Fruit fly (Drosophila melanogaster) whole organism, embryonic: Measurements from ENCODE around the gene hang.

Experiments
- Atf3 ChIP-seq: fragments of 200-800 bp; sonication (Bioruptor generic); optimal IDR thresholded peaks from 3 replicates; lab custom pipeline; 2016; ENCODE audit warnings: missing biosample characterization, missing genetic modification characterization
- Bdp1 ChIP-seq: fragments of 200-800 bp; sonication (Bioruptor generic); optimal IDR thresholded peaks from 3 replicates; lab custom pipeline; 2016; ENCODE audit warnings: missing biosample characterization, missing genetic modification characterization
- CG12236 ChIP-seq: fragments of 200-800 bp; sonication (Bioruptor generic); optimal IDR thresholded peaks from 2 replicates; lab custom pipeline; 2016; ENCODE audit warnings: missing biosample characterization, missing genetic modification characterization
- CG13287 ChIP-seq: fragments of 200-800 bp; sonication (Bioruptor generic); IDR thresholded peaks from 2 replicates; pipeline ENCODE4 v1.3.6; 2022; ENCODE audit warnings: missing biosample characterization, missing genetic modification characterization; ENCODE audit not compliant: partially characterized antibody
- CG13424 ChIP-seq: fragments of 200-800 bp; sonication (Bioruptor generic); optimal IDR thresholded peaks from 2 replicates; lab custom pipeline; 2019; ENCODE audit warnings: missing biosample characterization, mild to moderate bottlenecking, missing genetic modification characterization, moderate library complexity
- CG14014 ChIP-seq: fragments of 200-800 bp; sonication (Bioruptor generic); IDR thresholded peaks from 2 replicates; pipeline ENCODE4 v1.3.6; 2022; ENCODE audit warnings: missing biosample characterization, missing genetic modification characterization
- CG14860 ChIP-seq: fragments of 200-800 bp; sonication (Bioruptor generic); IDR thresholded peaks from 3 replicates; pipeline ENCODE4 v1.3.6; 2022; ENCODE audit warnings: missing biosample characterization, missing genetic modification characterization; ENCODE audit not compliant: partially characterized antibody
- CG15479 ChIP-seq: fragments of 200-800 bp; sonication (Bioruptor generic); optimal IDR thresholded peaks from 3 replicates; lab custom pipeline; 2019; ENCODE audit warnings: missing biosample characterization, mild to moderate bottlenecking, missing genetic modification characterization, moderate library complexity
- CG18764 ChIP-seq: fragments of 200-800 bp; sonication (Bioruptor generic); optimal IDR thresholded peaks from 3 replicates; lab custom pipeline; 2016; ENCODE audit warnings: missing biosample characterization, missing genetic modification characterization
- CG2116 ChIP-seq: fragments of 200-800 bp; sonication (Bioruptor generic); optimal IDR thresholded peaks from 3 replicates; lab custom pipeline; 2018; ENCODE audit warnings: missing biosample characterization, mild to moderate bottlenecking, missing genetic modification characterization
- CG2120 ChIP-seq: fragments of 200-800 bp; sonication (Bioruptor generic); optimal IDR thresholded peaks from 3 replicates; lab custom pipeline; 2016; ENCODE audit warnings: missing biosample characterization, missing genetic modification characterization
- CG30020 ChIP-seq: fragments of 200-800 bp; optimal IDR thresholded peaks from 2 replicates; lab custom pipeline; 2019; ENCODE audit warnings: missing biosample characterization, mild to moderate bottlenecking, missing genetic modification characterization, moderate library complexity
- CG34224 ChIP-seq: fragments of 200-800 bp; sonication (Bioruptor generic); IDR thresholded peaks from 3 replicates; pipeline ENCODE4 v1.3.6; 2022; ENCODE audit warnings: missing biosample characterization, missing genetic modification characterization; ENCODE audit not compliant: partially characterized antibody
- CG34376 ChIP-seq: fragments of 200-800 bp; sonication (Bioruptor generic); optimal IDR thresholded peaks from 2 replicates; lab custom pipeline; 2018; ENCODE audit warnings: missing biosample characterization, mild to moderate bottlenecking, missing genetic modification characterization
- CG5180 ChIP-seq: fragments of 200-800 bp; sonication (Bioruptor generic); optimal IDR thresholded peaks from 3 replicates; lab custom pipeline; 2017; ENCODE audit warnings: missing biosample characterization, missing genetic modification characterization, mild to moderate bottlenecking, moderate library complexity, missing genetic modification reagents
- CG5953 ChIP-seq: fragments of 200-800 bp; sonication (Bioruptor generic); IDR thresholded peaks from 2 replicates; pipeline ENCODE4 v1.3.6; 2022; ENCODE audit warnings: missing biosample characterization, missing genetic modification characterization
- CG6689 ChIP-seq: fragments of 200-800 bp; sonication (Bioruptor generic); IDR thresholded peaks from 2 replicates; pipeline ENCODE4 v1.3.6; 2022; ENCODE audit warnings: missing biosample characterization, missing genetic modification characterization
- CG7271 ChIP-seq: fragments of 200-800 bp; sonication (Bioruptor generic); optimal IDR thresholded peaks from 2 replicates; lab custom pipeline; 2018; ENCODE audit warnings: missing biosample characterization, mild to moderate bottlenecking, missing genetic modification characterization, moderate library complexity
- CoRest ChIP-seq: fragments of 200-800 bp; sonication (Bioruptor generic); optimal IDR thresholded peaks from 3 replicates; lab custom pipeline; 2018; ENCODE audit warnings: missing biosample characterization, mild to moderate bottlenecking, missing genetic modification characterization, moderate library complexity
- Dll ChIP-seq: fragments of 200-800 bp; sonication (Bioruptor generic); IDR thresholded peaks from 4 replicates; pipeline ENCODE4 v1.3.6; 2022; ENCODE audit warnings: missing biosample characterization, missing genetic modification characterization; ENCODE audit not compliant: partially characterized antibody
- Dref ChIP-seq: fragments of 200-800 bp; sonication (Bioruptor generic); IDR thresholded peaks from 2 replicates; pipeline ENCODE4 v1.3.6; 2022; ENCODE audit warnings: missing biosample characterization, missing genetic modification characterization
- Elba2 ChIP-seq: fragments of 200-800 bp; sonication (Bioruptor generic); optimal IDR thresholded peaks from 3 replicates; lab custom pipeline; 2016; ENCODE audit warnings: missing biosample characterization, missing genetic modification characterization
- HLH4C ChIP-seq: fragments of 200-800 bp; sonication (Bioruptor generic); IDR thresholded peaks from 3 replicates; pipeline ENCODE4 v1.3.6; 2022; ENCODE audit warnings: missing biosample characterization, missing genetic modification characterization; ENCODE audit not compliant: partially characterized antibody
- HLHmδ ChIP-seq: fragments of 200-800 bp; sonication (Bioruptor generic); optimal IDR thresholded peaks from 2 replicates; lab custom pipeline; 2018; ENCODE audit warnings: missing biosample characterization, mild to moderate bottlenecking, missing genetic modification characterization, moderate library complexity
- HmgZ ChIP-seq: fragments of 200-800 bp; sonication (Bioruptor generic); optimal IDR thresholded peaks from 2 replicates; lab custom pipeline; 2018; ENCODE audit warnings: missing biosample characterization, mild to moderate bottlenecking, missing genetic modification characterization
- Hr39 ChIP-seq: fragments of >200 bp; optimal IDR thresholded peaks from 2 replicates; lab custom pipeline; 2017
- Hsf ChIP-seq: fragments of 200-800 bp; sonication (Bioruptor generic); optimal IDR thresholded peaks from 3 replicates; lab custom pipeline; 2016; ENCODE audit warnings: missing biosample characterization, missing genetic modification characterization
- Kr ChIP-seq: fragments of 200-800 bp; sonication (Bioruptor generic); optimal IDR thresholded peaks from 2 replicates; lab custom pipeline; 2017; ENCODE audit warnings: missing biosample characterization, mild to moderate bottlenecking, missing genetic modification characterization
- Myb ChIP-seq: fragments of 200-800 bp; sonication (Bioruptor generic); optimal IDR thresholded peaks from 2 replicates; lab custom pipeline; 2016; ENCODE audit warnings: missing biosample characterization, missing genetic modification characterization
- Rfx ChIP-seq: fragments of 200-800 bp; sonication (Bioruptor generic); IDR thresholded peaks from 2 replicates; pipeline ENCODE4 v1.3.6; 2022; ENCODE audit warnings: missing biosample characterization, missing genetic modification characterization
- aop ChIP-seq: fragments of 200-800 bp; sonication (Bioruptor generic); IDR thresholded peaks from 2 replicates; pipeline ENCODE4 v1.3.6; 2022; ENCODE audit warnings: missing biosample characterization, missing genetic modification characterization
- ase ChIP-seq: fragments of 200-800 bp; sonication (Bioruptor generic); IDR thresholded peaks from 3 replicates; pipeline ENCODE4 v1.3.6; 2022; ENCODE audit warnings: missing biosample characterization, missing genetic modification characterization
- bbx ChIP-seq: fragments of 200-800 bp; sonication (Bioruptor generic); IDR thresholded peaks from 2 replicates; pipeline ENCODE4 v1.3.6; 2022; ENCODE audit warnings: missing biosample characterization, missing genetic modification characterization; ENCODE audit not compliant: partially characterized antibody
- cg ChIP-seq: fragments of 200-800 bp; sonication (Bioruptor generic); optimal IDR thresholded peaks from 3 replicates; lab custom pipeline; 2019; ENCODE audit warnings: missing biosample characterization, mild to moderate bottlenecking, missing genetic modification characterization, moderate library complexity
- chinmo ChIP-seq: fragments of 200-800 bp; sonication (Bioruptor generic); IDR thresholded peaks from 4 replicates; pipeline ENCODE4 v1.3.6; 2022; ENCODE audit warnings: missing biosample characterization, missing genetic modification characterization; ENCODE audit not compliant: partially characterized antibody
- croc ChIP-seq: fragments of 200-800 bp; sonication (Bioruptor generic); conservative IDR thresholded peaks from 3 replicates; pipeline ENCODE4 v1.3.6; 2022; ENCODE audit warnings: missing biosample characterization, missing genetic modification characterization
- crol ChIP-seq: fragments of 200-800 bp; sonication (Bioruptor generic); IDR thresholded peaks from 2 replicates; pipeline ENCODE4 v1.3.6; 2022; ENCODE audit warnings: missing biosample characterization, missing genetic modification characterization
- dan ChIP-seq: fragments of 200-800 bp; sonication (Bioruptor generic); IDR thresholded peaks from 2 replicates; pipeline ENCODE4 v1.3.6; 2022; ENCODE audit warnings: missing biosample characterization, missing genetic modification characterization
- dimm ChIP-seq: fragments of 200-800 bp; sonication (Bioruptor generic); IDR thresholded peaks from 2 replicates; pipeline ENCODE4 v1.3.6; 2022; ENCODE audit warnings: missing biosample characterization, missing genetic modification characterization
- eve ChIP-seq, 2 experiments: fragments of >200 bp; optimal IDR thresholded peaks; 2 replicates each; lab custom pipeline; 2017; ENCODE audit warnings: missing biosample characterization in 2 of 2, missing genetic modification characterization in 2 of 2
- ewg ChIP-seq: fragments of 200-800 bp; sonication (Bioruptor generic); optimal IDR thresholded peaks from 3 replicates; lab custom pipeline; 2017; ENCODE audit warnings: mild to moderate bottlenecking, missing biosample characterization, missing genetic modification reagents, missing genetic modification characterization
- gcm ChIP-seq: fragments of 200-800 bp; sonication (Bioruptor generic); optimal IDR thresholded peaks from 2 replicates; lab custom pipeline; 2019; ENCODE audit warnings: missing biosample characterization, mild to moderate bottlenecking, missing genetic modification characterization, moderate library complexity
- inv ChIP-seq: fragments of 200-800 bp; sonication (Bioruptor generic); IDR thresholded peaks from 2 replicates; pipeline ENCODE4 v1.3.6; 2022; ENCODE audit warnings: missing biosample characterization, missing genetic modification characterization; ENCODE audit not compliant: partially characterized antibody
- jing ChIP-seq: fragments of 200-800 bp; sonication (Bioruptor generic); optimal IDR thresholded peaks from 2 replicates; lab custom pipeline; 2018; ENCODE audit warnings: missing biosample characterization, mild to moderate bottlenecking, missing genetic modification characterization
- nerfin-1 ChIP-seq: fragments of 200-800 bp; sonication (Bioruptor generic); optimal IDR thresholded peaks from 3 replicates; lab custom pipeline; 2019; ENCODE audit warnings: missing biosample characterization, mild to moderate bottlenecking, missing genetic modification characterization, moderate library complexity
- pan ChIP-seq, 4 experiments: fragments of >200 bp in 3 of 4; fragments of 200-800 bp in 1 of 4; sonication (Bioruptor generic) in 1 of 4; optimal IDR thresholded peaks in 3 of 4; IDR thresholded peaks in 1 of 4; 2 replicates each; pipeline versions ENCODE4 v1.3.6 to Lab custom; 2017 to 2022; ENCODE audit warnings: missing biosample characterization in 2 of 4, missing genetic modification characterization in 2 of 4, mixed read lengths in 1 of 4
- sens ChIP-seq: fragments of 200-800 bp; sonication (Bioruptor generic); peaks from one replicate; lab custom pipeline; 2016; ENCODE audit warnings: missing biosample characterization, missing genetic modification characterization
- sna ChIP-seq: fragments of 200-800 bp; sonication (Bioruptor generic); IDR thresholded peaks from 2 replicates; pipeline ENCODE4 v1.3.6; 2022; ENCODE audit warnings: missing biosample characterization, missing genetic modification characterization; ENCODE audit not compliant: partially characterized antibody

Gene hang

DNA sequence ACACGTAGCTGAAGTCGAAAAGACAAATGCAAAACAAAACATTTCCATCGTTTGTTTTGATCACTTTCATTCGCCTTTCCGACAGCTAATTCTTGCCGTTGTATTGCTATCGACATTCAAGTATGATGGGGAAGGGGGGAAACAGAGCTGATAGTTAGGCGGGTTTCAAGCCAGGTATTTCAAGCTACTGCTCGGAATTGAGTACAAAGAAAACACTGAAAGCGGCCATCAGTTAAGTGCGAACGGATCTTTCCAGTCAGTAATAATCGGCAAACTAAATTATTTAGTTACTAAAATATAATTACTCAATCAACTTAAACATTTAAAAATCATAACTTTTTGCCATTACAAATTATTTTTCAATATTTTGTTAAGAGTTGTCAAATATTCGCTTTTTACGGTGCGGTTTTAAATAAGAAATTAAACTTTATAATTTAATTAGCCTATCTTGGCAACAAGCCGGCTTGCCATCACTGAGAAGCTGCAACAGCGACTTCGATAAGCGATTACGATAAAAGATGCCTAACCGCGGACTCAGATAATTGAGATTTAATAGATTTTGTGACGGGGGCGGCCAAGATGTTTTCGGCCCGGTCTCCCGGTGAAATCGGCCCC, 5.3 kb downstream of the hang start (continued):
- TF ChIP-seq Atf3 (GFP tag; lab: Kevin White, UChicago): no peak
- TF ChIP-seq sens (GFP tag; lab: Kevin White, UChicago): peak; percentile 45
- 0 out of 2 replicates have a peak, but pooled peaks have one; percentile 9 for TF ChIP-seq Rfx (GFP tag; lab: Robert Waterston, UW)
- TF ChIP-seq CG13424 (tag; lab: Kevin White, UChicago): peak; percentile 20
- TF ChIP-seq CG13287 (GFP tag; lab: Robert Waterston, UW): no peak
- peak; percentile 8 for TF ChIP-seq CG2120 (GFP tag; lab: Kevin White, UChicago)
- peak; percentile 25 for TF ChIP-seq CG2116 (GFP tag; lab: Kevin White, UChicago)

DNA sequence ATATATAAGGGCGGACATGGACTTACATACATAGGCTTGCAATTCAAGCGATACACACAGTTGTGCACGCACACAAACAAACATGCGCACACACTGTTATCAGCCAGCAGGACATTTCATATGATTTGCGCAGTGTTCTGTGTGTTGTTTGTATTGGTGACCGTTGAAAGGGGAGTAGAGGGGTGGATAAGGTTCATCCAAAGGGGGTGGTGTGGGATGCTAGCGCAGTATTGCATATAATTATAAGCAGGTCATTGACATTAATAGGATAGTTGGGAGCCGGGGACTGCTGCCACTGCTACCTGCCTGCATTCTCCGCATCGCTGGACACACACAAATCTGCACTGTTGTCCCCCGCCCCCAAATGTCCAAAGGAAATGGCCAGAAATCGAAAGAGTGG, 5.8 kb downstream of the hang start:
- TF ChIP-seq CG34376 (GFP tag; lab: Kevin White, UChicago) (no peak), jing (no peak), ase (no peak), CG30020 (tag; lab: Kevin White, UChicago) (no peak), eve (GFP tag; optimal IDR thresholded peaks at IDR 0.05; lab: Kevin White, UChicago) (no peak), CG14014 (no peak), CG7271 (tag; lab: Kevin White, UChicago) (no peak), nerfin-1 (tag; lab: Kevin White, UChicago) (no peak), croc (GFP tag; lab: Robert Waterston, UW) (no peak), Hsf (GFP tag; lab: Kevin White, UChicago) (no peak), chinmo (GFP tag; lab: Robert Waterston, UW) (0 out of 4 replicates have a peak, but pooled peaks have one; percentile 35), HLHmδ (no peak), Elba2 (GFP tag; lab: Kevin White, UChicago) (no peak), Kr (GFP tag; lab: Kevin White, UChicago) (no peak), Hr39 (lab: Kevin White, UChicago) (no peak), dimm (GFP tag; lab: Robert Waterston, UW) (no peak), ewg (GFP tag; lab: Kevin White, UChicago) (peak; percentile 5), pan (optimal IDR thresholded peaks at IDR 0.05; lab: Kevin White, UChicago) (no peak), pan (GFP tag; optimal IDR thresholded peaks at IDR 0.05 in 1 of 2, IDR thresholded peaks at IDR 0.05 in 1 of 2) (no peak), CG18764 (GFP tag; lab: Kevin White, UChicago) (no peak), dan (GFP tag; lab: Robert Waterston, UW) (no peak), CG6689 (GFP tag; lab: Robert Waterston, UW) (no peak), Bdp1 (no peak), CG12236 (GFP tag; lab: Kevin White, UChicago) (no peak), CG5953 (GFP tag; lab: Robert Waterston, UW) (no peak), HLH4C (GFP tag; lab: Robert Waterston, UW) (no peak), CG15479 (GFP tag; lab: Kevin White, UChicago) (peak; percentile 28), cg (GFP tag; lab: Kevin White, UChicago) (peak; percentile 40), crol (GFP tag; lab: Robert Waterston, UW) (peak; percentile 58)

DNA sequence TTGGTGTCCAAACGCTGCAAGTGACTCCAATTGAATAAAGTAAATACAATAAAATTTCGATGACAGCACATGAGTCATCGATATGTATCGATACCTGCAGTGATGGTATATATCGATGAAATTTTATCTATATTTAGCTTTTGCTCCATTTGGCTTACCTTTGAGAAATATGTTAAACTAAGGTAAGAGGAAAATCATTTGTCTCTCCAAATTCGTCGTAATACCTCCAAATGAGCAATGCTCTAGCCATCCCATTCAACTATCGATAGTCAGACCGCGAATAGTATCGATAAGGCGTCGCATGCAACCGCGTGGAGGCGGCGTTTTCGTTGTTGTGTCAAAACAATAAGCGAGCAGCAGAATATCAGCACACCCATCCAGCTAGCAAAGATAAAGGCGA, 18.6 kb downstream of the hang start, which contains the start of the genes Cdc50 and rngo:
Gene Cdc50 (minus strand): TSS at position 52 of the 400 bp plus-strand sequence.
Gene rngo (plus strand): TSS at position 189 of the 400 bp plus-strand sequence.
- TF ChIP-seq HmgZ (tag; lab: Kevin White, UChicago) (peak; percentile 37), CoRest (no peak), CG14860 (GFP tag; lab: Robert Waterston, UW) (peak; percentile 99), bbx (peak; percentile 90), HLHmδ (no peak), Dll (GFP tag; lab: Robert Waterston, UW) (peak; percentile 99), sna (GFP tag; lab: Robert Waterston, UW) (peak; percentile 98), inv (GFP tag; lab: Robert Waterston, UW) (peak; percentile 96), Myb (GFP tag; lab: Kevin White, UChicago) (peak; percentile 45), gcm (GFP tag; lab: Kevin White, UChicago) (no peak), Dref (GFP tag; lab: Robert Waterston, UW) (peak; percentile 81), CG5180 (GFP tag; lab: Kevin White, UChicago) (no peak), aop (GFP tag; lab: Robert Waterston, UW) (no peak), CG34224 (peak; percentile 98)
